Worm (Caenorhabditis elegans) whole organism, young adult: ENCODE measurements around the gene H01G02.3.

ENCODE experiments used
- B0019.2 ChIP-seq: fragments of 200-800 bp; sonication (Bioruptor generic); conservative IDR thresholded peaks from 2 replicates; pipeline ENCODE4 v1.3.6; 2022; ENCODE audit warnings: missing genetic modification reagents, missing genetic modification characterization, missing compliant biosample characterization
- B0261.1 ChIP-seq: sonication (generic microtip); optimal IDR thresholded peaks from 2 replicates; lab custom pipeline; 2016; ENCODE audit warnings: mild to moderate bottlenecking, missing genetic modification characterization, moderate library complexity, missing compliant biosample characterization
- C17E4.6 ChIP-seq: fragments of 200-800 bp; sonication (Bioruptor generic); IDR thresholded peaks from 2 replicates; pipeline ENCODE4 v1.3.6; 2022; ENCODE audit warnings: missing genetic modification reagents, missing genetic modification characterization, missing compliant biosample characterization
- F23B12.7 ChIP-seq: sonication (generic microtip); optimal IDR thresholded peaks from 2 replicates; lab custom pipeline; 2017; ENCODE audit warnings: missing genetic modification characterization, mild to moderate bottlenecking, missing compliant biosample characterization, antibody characterized with exemption, moderate library complexity; ENCODE audit not compliant: insufficient read depth
- F33H1.4 ChIP-seq: fragments of 200-800 bp; sonication (Bioruptor generic); IDR thresholded peaks from 2 replicates; pipeline ENCODE4 v1.3.6; 2022; ENCODE audit warnings: missing genetic modification reagents, missing genetic modification characterization, missing compliant biosample characterization
- F57A8.1 ChIP-seq: fragments of 200-800 bp; sonication (Bioruptor generic); optimal IDR thresholded peaks from 2 replicates; lab custom pipeline; 2018; ENCODE audit warnings: mild to moderate bottlenecking, missing genetic modification characterization, moderate library complexity, missing compliant biosample characterization
- K12H6.12 ChIP-seq: fragments of 200-800 bp; sonication (Bioruptor generic); optimal IDR thresholded peaks from 2 replicates; lab custom pipeline; 2018; ENCODE audit warnings: mild to moderate bottlenecking, missing genetic modification characterization, missing compliant biosample characterization
- T07F8.4 ChIP-seq: sonication (generic microtip); optimal IDR thresholded peaks from 2 replicates; lab custom pipeline; 2016; ENCODE audit warnings: mild to moderate bottlenecking, missing genetic modification characterization, moderate library complexity, missing compliant biosample characterization
- attf-3 ChIP-seq: fragments of 200-800 bp; sonication (Bioruptor generic); conservative IDR thresholded peaks from 2 replicates; pipeline ENCODE4 v1.3.6; 2022; ENCODE audit warnings: missing genetic modification reagents, missing genetic modification characterization, missing compliant biosample characterization
- attf-6 ChIP-seq: fragments of 200-800 bp; sonication (Bioruptor generic); IDR thresholded peaks from 2 replicates; pipeline ENCODE4 v1.3.6; 2022; ENCODE audit warnings: missing genetic modification reagents, missing genetic modification characterization, missing compliant biosample characterization
- cebp-1 ChIP-seq, 2 experiments: fragments of 200-800 bp in 1 of 2; sonication (Bioruptor generic) in 1 of 2; sonication (generic microtip) in 1 of 2; IDR thresholded peaks in 1 of 2; optimal IDR thresholded peaks in 1 of 2; 2 replicates each; pipeline versions ENCODE4 v1.3.6 to Lab custom; 2017 to 2022; ENCODE audit warnings: missing compliant biosample characterization in 2 of 2, missing genetic modification characterization in 2 of 2, mild to moderate bottlenecking in 1 of 2, missing genetic modification reagents in 1 of 2, moderate library complexity in 1 of 2
- ceh-58 ChIP-seq: fragments of 200-800 bp; sonication (Bioruptor generic); IDR thresholded peaks from 2 replicates; pipeline ENCODE4 v1.3.6; 2022; ENCODE audit warnings: missing genetic modification characterization, missing compliant biosample characterization
- chd-7 ChIP-seq: sonication (generic microtip); optimal IDR thresholded peaks from 2 replicates; lab custom pipeline; 2016; ENCODE audit warnings: mild to moderate bottlenecking, missing genetic modification characterization, moderate library complexity, missing compliant biosample characterization
- dpl-1 ChIP-seq: fragments of 150-350 bp; optimal IDR thresholded peaks from 2 replicates; lab custom pipeline; 2014; ENCODE audit warnings: missing biosample characterization, missing genetic modification reagents, missing genetic modification characterization
- egl-18 ChIP-seq: fragments of 200-800 bp; sonication (Bioruptor generic); IDR thresholded peaks from 2 replicates; pipeline ENCODE4 v1.3.6; 2022; ENCODE audit warnings: missing genetic modification reagents, missing genetic modification characterization, missing compliant biosample characterization
- ekl-4 ChIP-seq: fragments of 200-800 bp; sonication (Bioruptor generic); IDR thresholded peaks from 2 replicates; pipeline ENCODE4 v1.3.6; 2022; ENCODE audit warnings: missing genetic modification reagents, missing genetic modification characterization, missing compliant biosample characterization
- hmg-1.2 ChIP-seq: fragments of 200-800 bp; sonication (Bioruptor generic); IDR thresholded peaks from 2 replicates; pipeline ENCODE4 v1.3.6; 2022; ENCODE audit warnings: missing genetic modification reagents, missing genetic modification characterization, missing compliant biosample characterization
- lsy-27 ChIP-seq: sonication (generic microtip); optimal IDR thresholded peaks from 2 replicates; lab custom pipeline; 2017; ENCODE audit warnings: missing genetic modification characterization, mild to moderate bottlenecking, missing compliant biosample characterization, antibody characterized with exemption, missing genotype, borderline replicate concordance; ENCODE audit not compliant: insufficient read depth
- madf-3 ChIP-seq: fragments of 200-800 bp; sonication (Bioruptor generic); IDR thresholded peaks from 2 replicates; pipeline ENCODE4 v1.3.6; 2022; ENCODE audit warnings: missing genetic modification reagents, missing genetic modification characterization, missing compliant biosample characterization
- mcd-1 ChIP-seq: fragments of 200-800 bp; sonication (Bioruptor generic); IDR thresholded peaks from 2 replicates; pipeline ENCODE4 v1.3.6; 2022; ENCODE audit warnings: missing genetic modification reagents, missing genetic modification characterization, missing compliant biosample characterization
- nfya-1 ChIP-seq: sonication (generic microtip); optimal IDR thresholded peaks from 2 replicates; lab custom pipeline; 2017; ENCODE audit warnings: antibody characterized with exemption, missing compliant biosample characterization, missing genetic modification characterization, borderline replicate concordance; ENCODE audit not compliant: insufficient read depth
- nhr-90 ChIP-seq: sonication (generic microtip); optimal IDR thresholded peaks from 2 replicates; lab custom pipeline; 2016; ENCODE audit warnings: missing genotype, mild to moderate bottlenecking, missing genetic modification characterization, missing compliant biosample characterization
- rcor-1 ChIP-seq: fragments of 200-800 bp; sonication (Bioruptor generic); IDR thresholded peaks from 2 replicates; pipeline ENCODE4 v1.3.6; 2022; ENCODE audit warnings: missing genetic modification reagents, missing genetic modification characterization, missing compliant biosample characterization
- snpc-1.3 ChIP-seq: sonication (generic microtip); optimal IDR thresholded peaks from 2 replicates; lab custom pipeline; 2017; ENCODE audit warnings: missing genetic modification characterization, mild to moderate bottlenecking, missing compliant biosample characterization, antibody characterized with exemption, moderate library complexity, missing genotype, missing genetic modification reagents; ENCODE audit not compliant: insufficient read depth
- snpc-4 ChIP-seq, 5 experiments: fragments of 150-350 bp in 1 of 5; sonication (generic microtip) in 4 of 5; optimal IDR thresholded peaks; 2 replicates each; lab custom pipeline; 2014 to 2018; ENCODE audit warnings: missing genetic modification characterization in 5 of 5, missing biosample characterization in 3 of 5, antibody characterized with exemption in 2 of 5, mild to moderate bottlenecking in 2 of 5, missing compliant biosample characterization in 2 of 5, missing genotype in 2 of 5, moderate library complexity in 2 of 5, missing genetic modification reagents in 1 of 5
- sptf-2 ChIP-seq: fragments of 200-800 bp; sonication (Bioruptor generic); optimal IDR thresholded peaks from 2 replicates; lab custom pipeline; 2018; ENCODE audit warnings: mild to moderate bottlenecking, missing genetic modification characterization, missing compliant biosample characterization
- tbp1 ChIP-seq: fragments of 200-800 bp; sonication (Bioruptor generic); optimal IDR thresholded peaks from 2 replicates; lab custom pipeline; 2018; ENCODE audit warnings: mild to moderate bottlenecking, missing genetic modification characterization, missing compliant biosample characterization
- ztf-25 ChIP-seq: fragments of 200-800 bp; sonication (Bioruptor generic); IDR thresholded peaks from 2 replicates; pipeline ENCODE4 v1.3.6; 2022; ENCODE audit warnings: missing genetic modification reagents, missing genetic modification characterization, missing compliant biosample characterization

H01G02.3 gene

ce11 chrIV:11748852-11749251, 43.5 kb downstream of the H01G02.3 start, which contains the start of gene T12A7.6:
Gene T12A7.6 (plus strand): TSS chrIV:11749220.
- TF ChIP-seq T07F8.4 (tag; lab: Kevin White, UChicago) (no peak), nfya-1 (tag; lab: Kevin White, UChicago) (no peak), attf-6 (GFP tag; lab: Robert Waterston, UW) (no peak), cebp-1 (GFP tag; IDR thresholded peaks at IDR 0.05; lab: Robert Waterston, UW) (no peak), cebp-1 (tag; optimal IDR thresholded peaks at IDR 0.05; lab: Kevin White, UChicago) (peak; percentile 14), chd-7 (tag; lab: Kevin White, UChicago) (no peak), ceh-58 (GFP tag; lab: Robert Waterston, UW) (no peak)
- TF ChIP-seq, all 124 proteins: peak for 1

- TF ChIP-seq cebp-1 (GFP tag; IDR thresholded peaks at IDR 0.05; lab: Robert Waterston, UW): peak; percentile 36; the same call in 1 of the 2 replicates
- peak; percentile 53 for TF ChIP-seq cebp-1 (tag; optimal IDR thresholded peaks at IDR 0.05; lab: Kevin White, UChicago)
- no peak for TF ChIP-seq nhr-90 (tag; lab: Kevin White, UChicago)
These were observed 47.1 kb downstream of the H01G02.3 start, which contains the start of gene gem-4 for ce11 chrIV:11745340-11745739. Gene gem-4 (plus strand): TSS chrIV:11745640.

ce11 chrIV:11744287-11744686, 48.1 kb downstream of the H01G02.3 start:
- TF ChIP-seq ekl-4 (GFP tag; lab: Robert Waterston, UW) (no peak), B0261.1 (tag; lab: Kevin White, UChicago) (no peak), cebp-1 (GFP tag; IDR thresholded peaks at IDR 0.05; lab: Robert Waterston, UW) (0 out of 2 replicates have a peak, but pooled peaks have one; percentile 42), cebp-1 (tag; optimal IDR thresholded peaks at IDR 0.05; lab: Kevin White, UChicago) (no peak), F23B12.7 (tag; lab: Kevin White, UChicago) (no peak), attf-3 (GFP tag; lab: Robert Waterston, UW) (no peak), rcor-1 (GFP tag; lab: Robert Waterston, UW) (no peak), F57A8.1 (GFP tag; lab: Kevin White, UChicago) (no peak), madf-3 (GFP tag; lab: Robert Waterston, UW) (no peak), snpc-4 (GFP tag; optimal IDR thresholded peaks at IDR 0.05; lab: Kevin White, UChicago) (no peak), snpc-4 (tag; optimal IDR thresholded peaks at IDR 0.05; lab: Kevin White, UChicago) (no peak), ztf-25 (GFP tag; lab: Robert Waterston, UW) (no peak), K12H6.12 (tag; lab: Kevin White, UChicago) (peak; percentile 64), hmg-1.2 (GFP tag; lab: Robert Waterston, UW) (peak; percentile 60; the same call in 1 of the 2 replicates)
- TF ChIP-seq, all 124 proteins: peak for 3

- no peak for TF ChIP-seq F33H1.4
- no peak for TF ChIP-seq sptf-2
- no peak for TF ChIP-seq B0019.2 (GFP tag; lab: Robert Waterston, UW)
- TF ChIP-seq K12H6.12 (tag; lab: Kevin White, UChicago): no peak
- TF ChIP-seq dpl-1 (GFP tag; lab: Kevin White, UChicago): no peak
- TF ChIP-seq nfya-1 (tag; lab: Kevin White, UChicago): no peak
- TF ChIP-seq tbp1: no peak
- TF ChIP-seq mcd-1 (GFP tag; lab: Robert Waterston, UW): no peak
- no peak for TF ChIP-seq snpc-1.3
- no peak for TF ChIP-seq C17E4.6 (GFP tag; lab: Robert Waterston, UW)
- no peak for TF ChIP-seq lsy-27
- TF ChIP-seq F23B12.7 (tag; lab: Kevin White, UChicago): no peak
- no peak for TF ChIP-seq egl-18 (GFP tag; lab: Robert Waterston, UW)
These were observed 48.6 kb downstream of the H01G02.3 start for ce11 chrIV:11743813-11744212.
